Fruit fly (Drosophila melanogaster) whole organism, embryonic: ENCODE data around the gene HBS1.

Experiments
- CG10274 ChIP-seq: fragments of 200-800 bp; sonication (Bioruptor generic); optimal IDR thresholded peaks from 3 replicates; lab custom pipeline; 2017; ENCODE audit warnings: missing biosample characterization, mild to moderate bottlenecking, missing genetic modification characterization
- CG11504 ChIP-seq: fragments of 200-800 bp; sonication (Bioruptor generic); optimal IDR thresholded peaks from 3 replicates; lab custom pipeline; 2019; ENCODE audit warnings: missing biosample characterization, mild to moderate bottlenecking, missing genetic modification characterization, moderate library complexity
- CG12104 ChIP-seq: fragments of 200-800 bp; sonication (Bioruptor generic); optimal IDR thresholded peaks from 3 replicates; lab custom pipeline; 2016; ENCODE audit warnings: missing biosample characterization, missing genetic modification characterization
- CG12155 ChIP-seq: fragments of 200-800 bp; sonication (Bioruptor generic); optimal IDR thresholded peaks from 3 replicates; lab custom pipeline; 2016; ENCODE audit warnings: missing biosample characterization, missing genetic modification characterization
- CG13424 ChIP-seq: fragments of 200-800 bp; sonication (Bioruptor generic); optimal IDR thresholded peaks from 2 replicates; lab custom pipeline; 2019; ENCODE audit warnings: missing biosample characterization, mild to moderate bottlenecking, missing genetic modification characterization, moderate library complexity
- CG17359 ChIP-seq: fragments of 200-800 bp; sonication (Bioruptor generic); optimal IDR thresholded peaks from 3 replicates; lab custom pipeline; 2018; ENCODE audit warnings: missing biosample characterization, mild to moderate bottlenecking, missing genetic modification characterization, moderate library complexity
- CG2875 ChIP-seq: fragments of 200-800 bp; sonication (Bioruptor generic); optimal IDR thresholded peaks from 2 replicates; lab custom pipeline; 2017; ENCODE audit warnings: missing biosample characterization, mild to moderate bottlenecking, missing genetic modification characterization, missing genetic modification reagents
- CG4328 ChIP-seq: fragments of 200-800 bp; sonication (Bioruptor generic); optimal IDR thresholded peaks from 3 replicates; lab custom pipeline; 2017; ENCODE audit warnings: missing biosample characterization, missing genetic modification reagents, missing genetic modification characterization
- CG4820 ChIP-seq: fragments of 200-800 bp; sonication (Bioruptor generic); optimal IDR thresholded peaks from 3 replicates; lab custom pipeline; 2016; ENCODE audit warnings: missing biosample characterization, missing genetic modification characterization
- CG6654 ChIP-seq: fragments of 200-800 bp; sonication (Bioruptor generic); optimal IDR thresholded peaks from 2 replicates; lab custom pipeline; 2017; ENCODE audit warnings: missing biosample characterization, mild to moderate bottlenecking, missing genetic modification characterization
- CG6791 ChIP-seq: fragments of 200-800 bp; sonication (Bioruptor generic); IDR thresholded peaks from 3 replicates; pipeline ENCODE4 v1.3.6; 2022; ENCODE audit warnings: missing biosample characterization, missing genetic modification characterization; ENCODE audit not compliant: partially characterized antibody
- CG7357 ChIP-seq: fragments of 200-800 bp; sonication (Bioruptor generic); IDR thresholded peaks from 3 replicates; pipeline ENCODE4 v1.3.6; 2022; ENCODE audit warnings: missing biosample characterization, missing genetic modification characterization
- CG9437 ChIP-seq: fragments of 200-800 bp; sonication (Bioruptor generic); optimal IDR thresholded peaks from 2 replicates; lab custom pipeline; 2018; ENCODE audit warnings: missing biosample characterization, mild to moderate bottlenecking, missing genetic modification characterization
- CHES-1-like ChIP-seq: fragments of 200-800 bp; sonication (Bioruptor generic); optimal IDR thresholded peaks from 2 replicates; lab custom pipeline; 2016; ENCODE audit warnings: missing biosample characterization, missing genetic modification characterization
- Dek ChIP-seq: fragments of 200-800 bp; sonication (Bioruptor generic); optimal IDR thresholded peaks from 3 replicates; lab custom pipeline; 2019; ENCODE audit warnings: missing biosample characterization, mild to moderate bottlenecking, missing genetic modification characterization, moderate library complexity
- Drgx ChIP-seq: fragments of 200-800 bp; sonication (Bioruptor generic); IDR thresholded peaks from 2 replicates; pipeline ENCODE4 v1.3.6; 2022; ENCODE audit warnings: missing biosample characterization, missing genetic modification characterization
- Ets65A ChIP-seq: fragments of 200-800 bp; sonication (Bioruptor generic); peaks from one replicate; lab custom pipeline; 2016; ENCODE audit warnings: missing biosample characterization, missing genetic modification characterization
- Fer3 ChIP-seq: fragments of 200-800 bp; sonication (Bioruptor generic); optimal IDR thresholded peaks from 2 replicates; lab custom pipeline; 2018; ENCODE audit warnings: missing biosample characterization, mild to moderate bottlenecking, missing genetic modification characterization, moderate library complexity
- Hmr ChIP-seq: fragments of 200-800 bp; sonication (Bioruptor generic); optimal IDR thresholded peaks from 3 replicates; lab custom pipeline; 2017; ENCODE audit warnings: mild to moderate bottlenecking, missing biosample characterization, missing genetic modification reagents, missing genetic modification characterization
- Max ChIP-seq: fragments of 200-800 bp; sonication (Bioruptor generic); optimal IDR thresholded peaks from 2 replicates; lab custom pipeline; 2016; ENCODE audit warnings: missing biosample characterization, mild to moderate bottlenecking, missing genetic modification characterization
- Nf-YB ChIP-seq: fragments of 200-800 bp; sonication (Bioruptor generic); optimal IDR thresholded peaks from 3 replicates; lab custom pipeline; 2019; ENCODE audit warnings: missing biosample characterization, mild to moderate bottlenecking, missing genetic modification characterization, moderate library complexity
- cad ChIP-seq: fragments of >200 bp; optimal IDR thresholded peaks from 2 replicates; lab custom pipeline; 2017; ENCODE audit warnings: missing biosample characterization, missing genetic modification characterization
- cato ChIP-seq: fragments of 200-800 bp; sonication (Bioruptor generic); optimal IDR thresholded peaks from 2 replicates; lab custom pipeline; 2016; ENCODE audit warnings: missing biosample characterization, missing genetic modification characterization, borderline replicate concordance
- chm ChIP-seq: fragments of 200-800 bp; sonication (Bioruptor generic); IDR thresholded peaks from 2 replicates; pipeline ENCODE4 v1.3.6; 2022; ENCODE audit warnings: missing biosample characterization, missing genetic modification characterization
- dpn ChIP-seq, 2 experiments: fragments of 200-800 bp; sonication (Bioruptor generic); optimal IDR thresholded peaks; 3 replicates each; lab custom pipeline; 2016; ENCODE audit warnings: missing biosample characterization in 2 of 2, missing genetic modification characterization in 2 of 2
- dysf ChIP-seq: fragments of 200-800 bp; sonication (Bioruptor generic); IDR thresholded peaks from 3 replicates; pipeline ENCODE4 v1.3.6; 2022; ENCODE audit warnings: missing biosample characterization, missing genetic modification characterization
- esg ChIP-seq: fragments of 200-800 bp; sonication (Bioruptor generic); conservative IDR thresholded peaks from 2 replicates; pipeline ENCODE4 v1.3.6; 2022; ENCODE audit warnings: missing biosample characterization, missing genetic modification characterization
- gem ChIP-seq: fragments of 200-800 bp; sonication (Bioruptor generic); optimal IDR thresholded peaks from 2 replicates; lab custom pipeline; 2019; ENCODE audit warnings: missing biosample characterization, mild to moderate bottlenecking, missing genetic modification characterization, moderate library complexity
- hb ChIP-seq: fragments of 200-800 bp; sonication (Bioruptor generic); IDR thresholded peaks from 3 replicates; pipeline ENCODE4 v1.3.6; 2022; ENCODE audit warnings: missing biosample characterization, missing genetic modification characterization; ENCODE audit not compliant: partially characterized antibody
- nom ChIP-seq: fragments of 200-800 bp; sonication (Bioruptor generic); optimal IDR thresholded peaks from 2 replicates; lab custom pipeline; 2017; ENCODE audit warnings: missing biosample characterization, missing genetic modification characterization, mild to moderate bottlenecking, moderate library complexity, missing genetic modification reagents
- row ChIP-seq: fragments of 200-800 bp; sonication (Bioruptor generic); IDR thresholded peaks from 3 replicates; pipeline ENCODE4 v1.3.6; 2022; ENCODE audit warnings: missing biosample characterization, missing genetic modification characterization
- sc ChIP-seq, 3 experiments: fragments of >200 bp in 2 of 3; fragments of 200-800 bp in 1 of 3; sonication (Bioruptor generic) in 1 of 3; optimal IDR thresholded peaks; 2 replicates in 2 of 3; 3 replicates in 1 of 3; lab custom pipeline; 2017; ENCODE audit warnings: mild to moderate bottlenecking in 1 of 3, missing biosample characterization in 1 of 3, missing genetic modification characterization in 1 of 3, missing genetic modification reagents in 1 of 3
- sens ChIP-seq: fragments of 200-800 bp; sonication (Bioruptor generic); peaks from one replicate; lab custom pipeline; 2016; ENCODE audit warnings: missing biosample characterization, missing genetic modification characterization
- slbo ChIP-seq: fragments of 200-800 bp; sonication (Bioruptor generic); IDR thresholded peaks from 2 replicates; pipeline ENCODE4 v1.3.6; 2022; ENCODE audit warnings: missing biosample characterization, missing genetic modification characterization
- sob ChIP-seq: fragments of 200-800 bp; sonication (Bioruptor generic); IDR thresholded peaks from 2 replicates; pipeline ENCODE4 v1.3.6; 2022; ENCODE audit warnings: missing biosample characterization, missing genetic modification characterization
- tap ChIP-seq: fragments of 200-800 bp; optimal IDR thresholded peaks from 3 replicates; lab custom pipeline; 2019; ENCODE audit warnings: missing biosample characterization, mild to moderate bottlenecking, missing genetic modification characterization, moderate library complexity
- unc-4 ChIP-seq: fragments of 200-800 bp; sonication (Bioruptor generic); IDR thresholded peaks from 2 replicates; pipeline ENCODE4 v1.3.6; 2022; ENCODE audit warnings: missing biosample characterization, missing genetic modification characterization; ENCODE audit not compliant: partially characterized antibody
- vvl ChIP-seq: fragments of 200-800 bp; sonication (Bioruptor generic); IDR thresholded peaks from 2 replicates; pipeline ENCODE4 v1.3.6; 2022; ENCODE audit warnings: missing biosample characterization, missing genetic modification characterization
- wdn ChIP-seq: fragments of 200-800 bp; sonication (Bioruptor generic); IDR thresholded peaks from 2 replicates; pipeline ENCODE4 v1.3.6; 2022; ENCODE audit warnings: missing biosample characterization, missing genetic modification characterization

HBS1 gene

DNA sequence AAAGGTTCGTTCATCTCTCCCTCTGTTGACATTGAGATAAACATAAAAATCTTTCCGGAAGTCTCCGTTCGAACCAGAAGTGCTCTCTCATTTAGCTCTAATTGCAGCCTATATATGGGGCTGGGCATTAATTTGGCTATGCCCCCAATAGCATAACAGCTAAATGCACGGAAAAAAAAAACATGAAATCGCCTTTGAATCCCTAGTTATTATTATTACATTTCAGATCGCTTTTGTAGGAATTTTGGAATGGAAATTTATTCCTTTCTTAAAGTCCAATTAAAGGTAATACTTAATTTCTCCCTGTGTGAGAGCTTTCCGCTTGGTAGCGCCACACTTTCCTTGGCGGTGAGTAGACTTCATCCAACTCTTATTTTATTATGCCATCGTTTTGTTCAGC, 41.2 kb upstream of the HBS1 start (continued):
- TF ChIP-seq sc (optimal IDR thresholded peaks at IDR 0.05; lab: Kevin White, UChicago) (no peak), sc (GFP tag; optimal IDR thresholded peaks at IDR 0.05; lab: Kevin White, UChicago) (no peak), sob (GFP tag; lab: Robert Waterston, UW) (no peak), Max (no peak)
- TF ChIP-seq, all 482 proteins: peak for 4

dm6 chr3L:1905273-1905672, 40.2 kb upstream of the HBS1 start:
- TF ChIP-seq Drgx (GFP tag; lab: Robert Waterston, UW) (peak; percentile 17; the same call in 1 of the 2 replicates), CG10274 (GFP tag; lab: Kevin White, UChicago) (no peak)

dm6 chr3L:1904440-1904839, 39.4 kb upstream of the HBS1 start:
- no peak for TF ChIP-seq CG4820 (GFP tag; lab: Kevin White, UChicago)
- TF ChIP-seq CG12104 = no peak
- no peak for TF ChIP-seq esg (GFP tag; lab: Robert Waterston, UW)
- TF ChIP-seq vvl (GFP tag; lab: Robert Waterston, UW) = no peak
- no peak for TF ChIP-seq CG2875 (GFP tag; lab: Kevin White, UChicago)
- TF ChIP-seq hb (GFP tag; lab: Robert Waterston, UW) = no peak
- no peak for TF ChIP-seq CG4328 (GFP tag; lab: Kevin White, UChicago)
- TF ChIP-seq CHES-1-like = no peak
- TF ChIP-seq CG9437 (GFP tag; lab: Kevin White, UChicago) = no peak
- no peak for TF ChIP-seq CG11504
- TF ChIP-seq sob (GFP tag; lab: Robert Waterston, UW) = no peak
- TF ChIP-seq CG6791 (GFP tag; lab: Robert Waterston, UW) = no peak
- TF ChIP-seq CG10274 (GFP tag; lab: Kevin White, UChicago) = no peak

DNA sequence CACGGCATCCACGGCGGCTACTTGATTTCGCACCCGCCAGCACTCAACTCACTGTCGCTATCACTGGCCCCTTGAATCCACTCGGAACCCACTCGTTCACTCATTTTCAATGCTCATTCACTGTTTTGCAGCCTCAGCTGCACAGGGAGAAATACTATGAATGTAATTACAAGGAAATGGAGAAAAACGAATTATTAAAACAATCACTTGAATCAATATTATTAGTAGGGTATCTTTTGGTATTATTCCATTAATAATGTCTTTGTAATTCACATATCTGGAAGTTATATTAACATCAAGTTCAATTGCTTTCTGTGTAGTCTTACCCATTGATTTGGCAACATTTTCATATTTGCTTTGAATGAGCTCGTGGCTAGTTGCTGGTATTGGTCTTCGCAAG, 35.6 kb upstream of the HBS1 start:
- TF ChIP-seq tap (tag; lab: Kevin White, UChicago) (no peak), chm (GFP tag; lab: Robert Waterston, UW) (no peak), Drgx (GFP tag; lab: Robert Waterston, UW) (peak; percentile 93)

DNA sequence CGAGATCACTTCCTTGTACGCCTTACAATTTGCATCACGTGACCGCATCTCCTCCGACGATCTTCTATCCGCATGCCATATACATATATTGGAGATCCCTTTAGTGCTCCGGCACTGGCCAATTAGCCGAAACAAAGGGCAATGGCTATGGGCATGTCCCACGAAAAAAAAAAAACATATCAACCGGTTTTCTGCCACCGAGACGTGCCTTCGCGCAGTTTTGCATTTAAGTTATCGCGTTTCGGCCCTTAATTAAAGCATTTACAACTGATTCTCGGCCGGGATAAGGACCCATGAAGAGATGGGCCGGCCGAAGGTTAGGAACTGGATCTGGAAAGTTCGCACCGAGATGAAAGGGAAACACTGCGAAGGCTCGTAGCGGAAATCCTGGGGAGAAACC, 34.6 kb upstream of the HBS1 start:
- TF ChIP-seq hb (GFP tag; lab: Robert Waterston, UW) = no peak

DNA sequence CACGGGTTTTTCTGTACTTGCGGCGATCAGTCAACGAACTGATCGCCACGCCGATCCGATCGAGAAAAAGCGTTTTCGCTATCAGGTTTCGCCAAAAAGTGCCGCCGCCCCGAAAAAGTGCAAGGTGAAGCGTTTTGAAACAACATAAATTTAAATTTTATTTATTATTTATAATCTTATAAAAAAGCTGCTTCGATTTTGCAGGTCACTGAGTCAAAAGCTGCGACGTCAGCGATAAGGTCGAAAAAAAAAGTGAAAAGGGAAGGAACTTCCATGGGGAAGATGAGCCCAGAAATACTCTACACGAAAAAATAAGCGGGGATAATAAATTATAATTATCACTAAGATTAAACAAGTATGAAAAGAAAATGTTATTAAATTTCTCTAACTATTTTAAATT, 32.7 kb upstream of the HBS1 start:
- TF ChIP-seq unc-4 (GFP tag; lab: Robert Waterston, UW) (no peak), Ets65A (peak; percentile 0)

- TF ChIP-seq CG13424 (tag; lab: Kevin White, UChicago) = peak; percentile 3
- TF ChIP-seq Fer3 (tag; lab: Kevin White, UChicago) = peak; percentile 15
- 0 out of 2 replicates have a peak, but pooled peaks have one; percentile 7 for TF ChIP-seq wdn (GFP tag; lab: Robert Waterston, UW)
- TF ChIP-seq Nf-YB (GFP tag; lab: Kevin White, UChicago) = peak; percentile 3
- peak; percentile 47; the same call in 2 of the 3 replicates for TF ChIP-seq row (GFP tag; lab: Robert Waterston, UW)
- TF ChIP-seq sens = peak; percentile 38
- TF ChIP-seq CG6654 (GFP tag; lab: Kevin White, UChicago) = peak; percentile 92
- TF ChIP-seq nom = peak; percentile 16
- no peak for TF ChIP-seq dpn (GFP tag; optimal IDR thresholded peaks at IDR 0.05; lab: Kevin White, UChicago)
- peak; percentile 55 for TF ChIP-seq CG17359
- TF ChIP-seq CG7357 = 0 out of 3 replicates have a peak, but pooled peaks have one; percentile 17
- no peak for TF ChIP-seq CG12155
- TF ChIP-seq cad = peak; percentile 16
- peak; percentile 53; the same call in 2 of the 3 replicates for TF ChIP-seq dysf
- 0 out of 2 replicates have a peak, but pooled peaks have one; percentile 17 for TF ChIP-seq slbo (GFP tag; lab: Robert Waterston, UW)
- TF ChIP-seq cato (GFP tag; lab: Kevin White, UChicago) = no peak
- TF ChIP-seq gem (tag; lab: Kevin White, UChicago) = peak; percentile 43
- no peak for TF ChIP-seq Dek (tag; lab: Kevin White, UChicago)
- TF ChIP-seq Hmr = peak; percentile 22
Measured at dm6 chr3L:1891914-1892313, 26.9 kb upstream of the HBS1 start.
